Worm (Caenorhabditis elegans) whole organism, L4/young adult: Measurements from ENCODE around the gene kin-20.

Experiments used
- W03F9.2 ChIP-seq: fragments of 150-350 bp; optimal IDR thresholded peaks from 2 replicates; lab custom pipeline; 2014; ENCODE audit warnings: missing biosample characterization, missing genetic modification characterization
- dao-5 ChIP-seq: sonication (generic microtip); optimal IDR thresholded peaks from 2 replicates; lab custom pipeline; 2016; ENCODE audit warnings: missing genotype, missing genetic modification characterization, moderate library complexity, missing compliant biosample characterization
- him-1 ChIP-seq: sonication (generic microtip); optimal IDR thresholded peaks from 2 replicates; lab custom pipeline; 2016; ENCODE audit warnings: missing genotype, missing genetic modification reagents, missing genetic modification characterization, missing compliant biosample characterization

kin-20 gene

DNA sequence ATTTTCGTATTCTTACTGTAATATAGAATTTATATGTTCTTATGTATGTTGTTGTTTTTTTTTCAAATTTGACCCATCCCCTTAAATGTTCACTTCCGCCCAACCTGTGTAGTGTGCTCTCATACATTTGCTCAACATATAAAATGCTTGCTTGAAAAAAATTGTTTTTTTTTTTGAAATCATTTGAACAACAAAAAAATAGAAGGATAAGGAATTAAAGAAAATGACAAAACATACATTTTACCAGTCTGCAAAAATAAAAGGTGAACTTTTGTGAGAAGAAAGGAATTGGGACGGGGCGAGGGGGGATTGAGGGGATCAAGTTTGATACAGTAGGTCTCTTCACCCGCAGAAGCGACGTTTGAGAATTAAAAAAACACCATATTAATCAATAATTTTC is 9.1 kb downstream of the kin-20 start:
- TF ChIP-seq him-1 (no peak), dao-5 (no peak), W03F9.2 (no peak)

DNA sequence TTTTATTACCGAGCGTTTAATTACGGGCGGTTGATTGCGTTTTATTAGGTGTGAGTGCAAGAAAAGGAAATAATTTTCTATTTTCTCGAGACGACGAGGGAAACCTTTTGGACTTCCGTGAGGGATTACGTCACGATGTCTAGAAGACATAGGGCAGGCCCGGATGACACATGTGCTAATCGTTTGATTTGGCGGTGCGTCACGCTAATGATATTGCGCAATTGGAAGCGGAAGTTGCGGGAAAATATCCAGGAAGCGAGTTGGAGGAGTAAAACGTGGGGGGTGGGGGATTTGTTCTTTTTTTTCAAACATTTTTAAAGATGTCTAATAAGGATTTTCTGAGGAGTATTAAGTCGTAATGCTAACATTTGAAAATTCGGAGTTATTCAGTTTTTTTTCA is 13.0 kb downstream of the kin-20 start:
- no peak for TF ChIP-seq W03F9.2
- no peak for TF ChIP-seq dao-5
- no peak for TF ChIP-seq him-1

DNA sequence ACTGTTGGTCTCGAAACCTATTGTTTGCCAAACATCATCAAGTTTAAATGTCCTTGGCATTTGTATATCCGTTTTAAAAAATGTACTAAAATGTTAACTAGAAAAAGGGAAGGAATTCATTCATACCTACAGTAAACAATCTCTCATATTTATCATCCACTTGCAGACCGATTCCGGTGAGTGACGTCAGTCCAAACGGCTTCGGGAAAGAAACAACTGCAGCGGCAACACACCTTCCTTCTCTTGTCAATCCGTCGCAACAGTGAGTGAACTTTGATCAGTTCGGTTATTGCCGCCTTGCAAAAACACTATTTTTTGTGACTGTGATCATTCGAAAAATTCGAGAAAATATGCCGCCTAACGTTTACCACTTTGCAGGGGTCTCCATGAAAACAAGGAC is 13.4 kb downstream of the kin-20 start:
- no peak for TF ChIP-seq W03F9.2
- TF ChIP-seq him-1: no peak

DNA sequence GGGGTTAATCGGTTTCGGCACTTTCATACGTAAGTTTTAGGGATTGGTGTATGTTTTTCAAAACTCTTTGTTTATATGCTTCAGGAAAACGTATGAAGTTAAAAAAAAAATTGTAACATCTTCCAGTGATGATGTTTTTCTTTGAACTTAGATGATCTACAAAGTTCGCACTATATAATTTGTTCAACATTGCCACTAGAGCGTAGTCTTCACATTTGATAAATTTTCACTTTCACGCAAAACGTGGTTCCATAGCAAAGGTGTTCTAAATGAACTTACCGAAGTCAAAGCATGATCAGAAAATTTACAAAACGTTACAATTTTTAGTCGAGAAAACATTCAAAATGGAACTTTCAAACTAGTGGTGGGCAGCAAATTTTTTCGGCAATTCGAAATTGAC is 14.7 kb downstream of the kin-20 start:
- TF ChIP-seq him-1 (no peak), dao-5 (no peak), W03F9.2 (no peak)

DNA sequence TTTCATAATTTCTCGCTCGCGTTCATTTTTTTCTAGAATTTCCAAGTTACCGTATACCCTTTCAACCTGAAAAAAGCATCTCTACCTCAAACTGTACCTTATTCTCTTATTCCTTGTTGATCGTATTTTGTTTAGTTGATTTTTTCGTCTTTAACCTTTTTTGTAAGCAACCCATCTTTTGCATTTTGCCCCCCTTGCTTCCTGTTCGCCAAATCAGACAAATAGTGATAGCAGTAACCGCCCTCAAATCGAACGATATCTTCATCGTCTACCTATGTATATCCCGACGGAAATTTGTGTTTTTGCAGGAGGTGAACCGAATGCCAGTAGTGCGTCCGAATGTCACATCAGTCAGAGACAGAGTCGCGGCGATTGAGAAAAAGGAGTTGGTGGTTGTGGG is 15.1 kb downstream of the kin-20 start, which contains the start of gene F46F2.5:
Gene F46F2.5 (plus strand): TSS at position 301 of the 400 bp plus-strand sequence.
- TF ChIP-seq him-1 (no peak), dao-5 (no peak), W03F9.2 (no peak)

DNA sequence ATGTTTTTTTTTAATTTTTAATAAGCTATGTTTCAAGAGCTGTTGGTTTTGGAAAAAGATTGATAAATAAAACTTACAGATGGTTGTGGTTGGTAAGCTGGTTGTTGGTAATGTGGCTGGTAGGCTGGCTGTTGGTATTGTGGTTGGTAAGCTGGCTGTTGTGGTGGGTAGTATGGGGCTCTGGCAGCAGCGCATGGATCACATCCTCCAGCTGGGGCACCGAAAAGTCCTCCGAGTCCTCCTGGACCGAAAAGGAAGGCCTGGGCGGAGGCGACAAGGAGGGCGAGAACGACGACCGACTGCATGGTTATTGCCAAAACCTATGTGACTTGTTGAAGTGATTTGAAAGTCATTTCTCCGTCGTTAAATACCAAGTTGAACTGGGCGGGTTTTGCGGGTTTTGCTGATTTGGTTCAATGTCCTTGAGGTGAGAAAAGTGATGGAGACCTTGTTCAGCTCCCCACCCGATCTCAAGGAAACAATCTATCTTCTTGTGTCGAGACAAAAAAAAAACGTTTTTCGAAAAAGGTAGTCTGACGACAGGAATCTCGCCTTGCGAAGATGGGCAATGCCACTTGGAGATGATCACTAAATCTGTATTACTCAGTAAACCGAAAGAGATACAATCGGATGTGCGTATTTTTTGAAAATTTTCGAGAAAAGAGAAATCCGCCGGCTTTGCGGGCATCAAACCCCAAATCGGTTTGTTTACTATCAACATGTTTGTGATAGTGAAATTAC is 17.4 kb downstream of the kin-20 start, which contains the start of gene F46F2.3:
Gene F46F2.3 (minus strand): TSS at position 341 of the 741 bp plus-strand sequence.
- TF ChIP-seq him-1 (no peak), W03F9.2 (no peak), dao-5 (no peak)

DNA sequence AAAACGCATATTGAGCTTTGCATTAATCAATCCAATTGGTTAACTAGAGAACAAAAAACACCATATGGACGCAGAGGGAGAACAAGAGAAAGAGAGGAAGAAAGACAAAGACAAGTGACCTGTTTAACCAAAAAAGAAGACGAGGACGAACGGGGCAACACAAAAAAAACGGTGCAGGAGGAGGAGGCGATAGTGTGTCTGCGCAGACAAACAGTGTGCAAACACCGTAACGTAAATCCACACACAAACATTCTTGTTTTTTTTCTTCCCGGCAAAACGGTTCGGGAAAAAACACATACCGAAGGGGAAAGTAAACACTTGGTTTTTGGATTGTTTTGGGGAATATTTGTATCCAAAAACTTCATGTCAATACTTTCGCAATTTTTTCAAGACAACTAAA is 31.0 kb downstream of the kin-20 start:
- no peak for TF ChIP-seq dao-5
- TF ChIP-seq W03F9.2: no peak
- TF ChIP-seq him-1: no peak

DNA sequence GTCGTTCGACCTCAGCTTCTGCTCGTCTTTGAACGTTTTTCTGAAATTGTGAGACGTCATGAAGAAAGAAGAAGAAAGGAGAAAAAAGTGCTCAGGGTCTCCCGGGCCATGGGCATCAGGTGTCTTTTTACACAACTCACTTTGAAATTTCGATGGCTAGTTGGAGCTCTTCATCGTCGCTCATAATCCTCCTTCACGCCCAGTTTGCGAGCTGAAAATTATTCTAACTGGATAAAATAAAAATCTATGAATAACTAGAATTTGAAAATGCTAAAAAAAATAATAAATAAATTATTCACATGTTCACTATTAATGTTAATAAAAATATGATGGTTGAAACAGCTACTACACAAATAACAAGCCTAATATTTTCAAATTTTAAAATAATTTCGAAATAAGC is 31.4 kb downstream of the kin-20 start, which contains the start of gene piki-1:
Gene piki-1 (minus strand): TSS at position 218 of the 400 bp plus-strand sequence.
- no peak for TF ChIP-seq dao-5
- no peak for TF ChIP-seq him-1
- TF ChIP-seq W03F9.2: no peak

DNA sequence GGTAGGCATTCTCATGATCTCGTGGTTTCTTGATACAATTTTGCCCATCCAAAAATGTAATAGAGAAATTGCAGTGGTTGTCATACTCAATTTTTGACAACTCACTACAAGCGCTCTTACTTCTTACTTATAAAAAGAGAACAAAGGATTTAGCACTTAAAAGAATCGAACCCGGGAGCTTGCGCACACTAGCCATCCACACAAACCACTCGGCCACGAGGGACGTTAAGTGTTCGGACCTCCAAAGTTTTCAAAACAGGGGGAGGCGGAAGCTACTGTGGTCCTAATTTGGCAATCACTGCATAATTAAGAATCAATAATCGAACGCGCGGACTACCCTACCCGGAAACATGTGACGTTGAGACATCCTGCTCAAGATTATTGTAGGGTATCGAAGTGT is 34.8 kb downstream of the kin-20 start:
- TF ChIP-seq W03F9.2 (no peak), him-1 (no peak), dao-5 (no peak)

DNA sequence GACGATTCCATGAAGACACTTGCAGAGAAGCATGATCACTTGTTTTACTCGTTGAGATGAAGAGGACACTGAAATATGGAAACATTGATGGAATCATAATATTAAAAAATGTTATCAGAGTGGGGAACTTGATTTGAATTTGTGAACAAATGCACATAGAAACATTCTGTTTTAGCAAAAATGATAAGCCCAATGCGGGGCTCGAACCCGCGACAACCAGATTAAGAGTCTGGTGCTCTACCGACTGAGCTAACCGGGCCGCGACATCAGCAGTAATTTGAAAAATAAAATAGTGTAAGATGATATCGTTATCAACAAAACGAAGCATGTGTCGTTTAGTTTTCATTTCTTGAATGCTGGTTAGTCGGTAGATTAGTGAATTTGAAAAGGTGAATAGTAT is 36.4 kb downstream of the kin-20 start:
- TF ChIP-seq dao-5 (no peak), W03F9.2 (no peak), him-1 (no peak)

DNA sequence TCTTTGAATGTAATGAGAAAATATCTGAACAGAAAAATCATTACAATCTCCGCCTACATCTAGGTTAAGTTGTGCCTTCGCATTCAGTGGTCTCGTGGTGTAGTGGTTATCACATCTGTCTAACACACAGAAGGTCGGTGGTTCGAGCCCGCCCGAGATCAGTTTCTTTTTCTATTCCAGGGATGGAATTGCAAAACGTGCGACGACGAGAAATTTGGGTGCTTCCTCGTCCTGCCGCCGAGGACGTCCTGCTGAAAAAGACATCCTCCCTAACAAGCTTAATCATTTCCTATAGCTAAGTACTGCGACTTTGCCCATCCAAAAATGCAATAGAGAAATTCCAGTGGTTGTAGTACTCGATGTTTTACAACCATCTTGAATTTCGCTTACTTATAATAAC is 41.5 kb downstream of the kin-20 start:
- TF ChIP-seq W03F9.2: no peak
- no peak for TF ChIP-seq dao-5
- no peak for TF ChIP-seq him-1

DNA sequence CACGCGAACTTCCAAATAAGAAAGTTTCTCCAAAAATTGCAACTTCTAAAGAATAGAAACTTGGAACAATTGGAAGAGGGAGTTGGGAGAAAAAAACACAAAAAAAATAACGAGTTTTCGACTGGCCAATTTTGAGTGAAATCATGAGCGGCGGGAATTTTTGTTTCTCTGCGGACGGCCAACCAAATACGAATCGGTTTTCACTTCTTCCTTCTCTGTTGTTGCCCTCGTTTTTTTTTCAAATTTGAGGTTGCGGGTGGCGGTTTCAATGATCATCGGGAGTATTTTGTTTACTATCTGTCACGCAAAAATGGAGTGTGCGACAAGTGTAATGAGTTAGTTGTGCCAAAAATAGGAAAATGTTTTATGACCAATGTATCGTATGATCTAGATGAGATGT is 43.9 kb downstream of the kin-20 start:
- TF ChIP-seq W03F9.2: no peak
- no peak for TF ChIP-seq dao-5
- TF ChIP-seq him-1: no peak

DNA sequence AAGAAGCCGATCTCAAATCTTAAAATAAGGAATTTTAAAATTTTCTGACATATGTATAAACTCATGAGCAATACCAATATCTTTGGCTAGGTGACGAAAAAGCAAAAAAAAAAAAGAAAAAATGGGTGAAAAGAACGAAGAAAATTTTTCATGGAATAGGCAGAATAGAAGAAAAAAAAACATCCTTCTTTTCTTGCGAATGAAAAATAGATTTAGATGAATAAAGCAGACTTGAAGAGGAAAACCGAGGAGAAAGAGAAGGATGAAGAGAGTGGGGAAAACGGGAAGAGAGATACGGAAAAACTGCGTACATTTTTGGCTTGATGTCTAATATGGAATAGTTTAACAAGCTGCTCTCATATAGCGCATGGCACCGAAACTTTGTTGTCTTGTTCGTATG is 45.8 kb downstream of the kin-20 start:
- TF ChIP-seq W03F9.2: no peak
- TF ChIP-seq him-1: no peak
- no peak for TF ChIP-seq dao-5

DNA sequence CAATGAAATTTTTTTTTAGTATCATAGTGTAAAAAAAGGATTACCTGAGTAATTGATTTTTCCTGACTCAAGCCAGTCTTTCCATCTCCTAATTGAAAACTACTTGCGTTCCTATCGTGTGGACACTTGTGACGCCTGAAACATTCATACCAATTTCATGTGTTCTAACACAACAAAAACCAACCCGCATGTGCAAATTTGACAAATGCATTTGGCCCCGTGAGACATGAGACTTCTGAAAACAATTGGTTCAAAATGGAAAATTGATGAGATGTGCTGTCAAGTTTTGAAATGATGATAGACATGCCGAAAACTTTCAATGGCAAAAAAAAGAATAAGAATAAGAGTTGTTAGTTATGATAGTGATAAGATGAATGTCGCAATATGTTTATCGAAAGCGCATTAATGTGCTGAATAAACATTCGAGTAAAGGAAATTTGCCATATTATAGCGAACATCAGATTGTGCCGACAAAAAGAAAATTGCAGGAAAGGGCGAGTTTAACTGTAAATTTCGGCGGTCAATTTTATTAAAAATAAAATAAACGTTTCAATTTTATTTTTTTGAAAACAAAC is 47.1 kb downstream of the kin-20 start, which contains the start of gene H03A11.2:
Gene H03A11.2 (minus strand): TSS at position 252 of the 575 bp plus-strand sequence.
- no peak for TF ChIP-seq dao-5
- no peak for TF ChIP-seq him-1
- no peak for TF ChIP-seq W03F9.2

DNA sequence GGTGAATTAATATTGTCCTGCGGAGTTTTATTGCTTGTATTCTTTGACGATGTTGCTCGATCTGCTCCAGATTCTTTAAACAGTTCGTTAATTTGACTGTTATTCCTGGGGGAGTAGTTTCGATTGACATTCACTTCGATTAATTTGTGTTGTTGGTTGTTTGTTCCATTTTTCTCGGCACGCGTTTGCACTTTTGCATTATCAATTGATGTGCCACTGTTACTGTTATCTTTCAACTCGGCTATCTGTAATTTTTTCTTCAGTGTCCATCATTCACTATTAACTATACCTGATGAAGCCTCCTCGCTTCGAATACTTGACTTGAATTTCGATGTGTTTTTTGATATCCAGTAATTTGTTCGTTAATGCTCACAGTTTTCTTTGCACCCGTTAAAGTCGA is 48.4 kb downstream of the kin-20 start:
- TF ChIP-seq him-1 (no peak), dao-5 (no peak), W03F9.2 (no peak)

DNA sequence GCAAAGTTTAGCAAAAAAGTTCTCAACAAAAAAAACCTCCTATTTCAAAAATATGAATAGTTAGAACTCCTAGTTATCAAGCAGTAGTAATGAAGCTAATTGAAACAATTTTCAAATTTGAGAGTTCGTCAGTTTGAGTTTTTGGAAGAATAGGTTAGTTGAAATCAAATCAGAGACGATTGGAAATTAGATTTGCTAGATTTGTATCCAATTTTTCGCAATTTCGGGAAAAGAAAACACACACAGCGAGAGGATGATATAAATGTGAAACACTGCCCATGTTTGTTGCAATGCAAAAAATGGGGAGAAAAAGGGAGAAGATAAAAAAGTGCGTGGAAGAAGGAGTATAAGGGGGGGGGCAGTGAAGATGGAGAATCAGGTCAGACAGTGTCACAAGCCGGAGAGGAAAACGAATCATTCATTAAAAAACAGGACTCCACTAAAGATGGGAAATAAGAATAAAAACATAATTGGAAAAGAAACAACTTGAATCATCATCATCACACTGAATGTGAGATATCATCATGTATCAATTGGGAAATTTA is 52.3 kb downstream of the kin-20 start:
- no peak for TF ChIP-seq him-1
- no peak for TF ChIP-seq dao-5
- TF ChIP-seq W03F9.2: no peak
